Fruit fly (Drosophila melanogaster) whole organism, embryonic: ENCODE results near the gene tho2.

Experiments used
- ATbp ChIP-seq: fragments of 200-800 bp; sonication (Bioruptor generic); optimal IDR thresholded peaks from 2 replicates; lab custom pipeline; 2017; ENCODE audit warnings: missing biosample characterization, mild to moderate bottlenecking, missing genetic modification characterization, missing genetic modification reagents
- CG10209 ChIP-seq: fragments of 200-800 bp; sonication (Bioruptor generic); optimal IDR thresholded peaks from 3 replicates; lab custom pipeline; 2017; ENCODE audit warnings: missing biosample characterization, mild to moderate bottlenecking, missing genetic modification characterization, missing genetic modification reagents
- CG11560 ChIP-seq: fragments of 200-800 bp; sonication (Bioruptor generic); IDR thresholded peaks from 3 replicates; pipeline ENCODE4 v1.3.6; 2022; ENCODE audit warnings: missing biosample characterization, missing genetic modification characterization
- CG13296 ChIP-seq: fragments of 200-800 bp; sonication (Bioruptor generic); optimal IDR thresholded peaks from 3 replicates; lab custom pipeline; 2018; ENCODE audit warnings: missing biosample characterization, mild to moderate bottlenecking, missing genetic modification characterization
- CG13894 ChIP-seq: fragments of 200-800 bp; sonication (Bioruptor generic); optimal IDR thresholded peaks from 3 replicates; lab custom pipeline; 2018; ENCODE audit warnings: missing biosample characterization, mild to moderate bottlenecking, missing genetic modification characterization, moderate library complexity
- CG15073 ChIP-seq: fragments of 200-800 bp; sonication (Bioruptor generic); optimal IDR thresholded peaks from 2 replicates; lab custom pipeline; 2016; ENCODE audit warnings: missing biosample characterization, missing genetic modification characterization
- CG15269 ChIP-seq: fragments of 200-800 bp; sonication (Bioruptor generic); optimal IDR thresholded peaks from 2 replicates; lab custom pipeline; 2018; ENCODE audit warnings: missing biosample characterization, mild to moderate bottlenecking, missing genetic modification characterization, moderate library complexity
- CG17186 ChIP-seq: fragments of 200-800 bp; sonication (Bioruptor generic); optimal IDR thresholded peaks from 3 replicates; lab custom pipeline; 2017; ENCODE audit warnings: missing biosample characterization, missing genetic modification reagents, missing genetic modification characterization
- CG18262 ChIP-seq: fragments of 200-800 bp; optimal IDR thresholded peaks from 3 replicates; lab custom pipeline; 2019; ENCODE audit warnings: missing biosample characterization, mild to moderate bottlenecking, missing genetic modification characterization, moderate library complexity
- CG18599 ChIP-seq: fragments of 200-800 bp; sonication (Bioruptor generic); optimal IDR thresholded peaks from 3 replicates; lab custom pipeline; 2017; ENCODE audit warnings: missing biosample characterization, missing genetic modification characterization, mild to moderate bottlenecking, moderate library complexity, missing genetic modification reagents
- CG2678 ChIP-seq: fragments of 200-800 bp; sonication (Bioruptor generic); optimal IDR thresholded peaks from 3 replicates; lab custom pipeline; 2019; ENCODE audit warnings: missing biosample characterization, mild to moderate bottlenecking, missing genetic modification characterization, moderate library complexity
- CG30020 ChIP-seq: fragments of 200-800 bp; optimal IDR thresholded peaks from 2 replicates; lab custom pipeline; 2019; ENCODE audit warnings: missing biosample characterization, mild to moderate bottlenecking, missing genetic modification characterization, moderate library complexity
- CG31365 ChIP-seq: fragments of 200-800 bp; sonication (Bioruptor generic); optimal IDR thresholded peaks from 2 replicates; lab custom pipeline; 2018; ENCODE audit warnings: missing biosample characterization, mild to moderate bottlenecking, missing genetic modification characterization
- CG3163 ChIP-seq: fragments of 200-800 bp; sonication (Bioruptor generic); optimal IDR thresholded peaks from 3 replicates; lab custom pipeline; 2016; ENCODE audit warnings: missing biosample characterization, missing genetic modification characterization
- CG33213 ChIP-seq: fragments of 200-800 bp; sonication (Bioruptor generic); optimal IDR thresholded peaks from 3 replicates; lab custom pipeline; 2016; ENCODE audit warnings: missing biosample characterization, missing genetic modification characterization
- CG3407 ChIP-seq: fragments of 200-800 bp; sonication (Bioruptor generic); optimal IDR thresholded peaks from 2 replicates; lab custom pipeline; 2018; ENCODE audit warnings: missing biosample characterization, mild to moderate bottlenecking, missing genetic modification characterization
- CG4854 ChIP-seq: fragments of 200-800 bp; sonication (Bioruptor generic); optimal IDR thresholded peaks from 2 replicates; lab custom pipeline; 2016; ENCODE audit warnings: missing biosample characterization, missing genetic modification characterization, inconsistent platforms
- CG6272 ChIP-seq: fragments of 200-800 bp; sonication (Bioruptor generic); IDR thresholded peaks from 2 replicates; pipeline ENCODE4 v1.3.6; 2022; ENCODE audit warnings: missing biosample characterization, missing genetic modification characterization
- CG8944 ChIP-seq: fragments of 200-800 bp; sonication (Bioruptor generic); optimal IDR thresholded peaks from 3 replicates; lab custom pipeline; 2016; ENCODE audit warnings: missing biosample characterization, missing genetic modification characterization
- Camta ChIP-seq: fragments of 200-800 bp; sonication (Bioruptor generic); optimal IDR thresholded peaks from 2 replicates; lab custom pipeline; 2016; ENCODE audit warnings: missing biosample characterization, missing genetic modification characterization
- Drgx ChIP-seq: fragments of 200-800 bp; sonication (Bioruptor generic); IDR thresholded peaks from 2 replicates; pipeline ENCODE4 v1.3.6; 2022; ENCODE audit warnings: missing biosample characterization, missing genetic modification characterization
- Eip74EF ChIP-seq, 2 experiments: fragments of 200-800 bp in 1 of 2; fragments of >200 bp in 1 of 2; sonication (Bioruptor generic) in 1 of 2; optimal IDR thresholded peaks; 2 replicates each; lab custom pipeline; 2017 to 2019; ENCODE audit warnings: missing biosample characterization in 2 of 2, missing genetic modification characterization in 2 of 2, mild to moderate bottlenecking in 1 of 2, moderate library complexity in 1 of 2
- Fer3 ChIP-seq: fragments of 200-800 bp; sonication (Bioruptor generic); optimal IDR thresholded peaks from 2 replicates; lab custom pipeline; 2018; ENCODE audit warnings: missing biosample characterization, mild to moderate bottlenecking, missing genetic modification characterization, moderate library complexity
- H15 ChIP-seq: fragments of 200-800 bp; sonication (Bioruptor generic); IDR thresholded peaks from 3 replicates; pipeline ENCODE4 v1.3.6; 2022; ENCODE audit warnings: missing biosample characterization, missing genetic modification characterization
- HmgD ChIP-seq: fragments of 200-800 bp; sonication (Bioruptor generic); optimal IDR thresholded peaks from 3 replicates; lab custom pipeline; 2016; ENCODE audit warnings: missing biosample characterization, missing genetic modification characterization
- Mrtf ChIP-seq: fragments of 200-800 bp; sonication (Bioruptor generic); IDR thresholded peaks from 3 replicates; pipeline ENCODE4 v1.3.6; 2022; ENCODE audit warnings: missing biosample characterization, missing genetic modification characterization
- NK7.1 ChIP-seq: fragments of 200-800 bp; sonication (Bioruptor generic); optimal IDR thresholded peaks from 3 replicates; lab custom pipeline; 2016; ENCODE audit warnings: missing biosample characterization, missing genetic modification characterization
- PHDP ChIP-seq: fragments of 200-800 bp; sonication (Bioruptor generic); optimal IDR thresholded peaks from 3 replicates; lab custom pipeline; 2018; ENCODE audit warnings: missing biosample characterization, mild to moderate bottlenecking, missing genetic modification characterization, moderate library complexity
- Pdp1 ChIP-seq, 2 experiments: fragments of 200-800 bp; sonication (Bioruptor generic); optimal IDR thresholded peaks; 3 replicates each; lab custom pipeline; 2016; ENCODE audit warnings: missing biosample characterization in 2 of 2, missing genetic modification characterization in 2 of 2, mild to moderate bottlenecking in 1 of 2, moderate library complexity in 1 of 2
- Side ChIP-seq: fragments of 200-800 bp; sonication (Bioruptor generic); optimal IDR thresholded peaks from 2 replicates; lab custom pipeline; 2016; ENCODE audit warnings: missing biosample characterization, missing genetic modification characterization
- Spps ChIP-seq: fragments of 200-800 bp; sonication (Bioruptor generic); optimal IDR thresholded peaks from 2 replicates; lab custom pipeline; 2018; ENCODE audit warnings: missing biosample characterization, mild to moderate bottlenecking, missing genetic modification characterization
- Sry-β ChIP-seq: fragments of 200-800 bp; sonication (Bioruptor generic); optimal IDR thresholded peaks from 2 replicates; lab custom pipeline; 2018; ENCODE audit warnings: missing biosample characterization, mild to moderate bottlenecking, missing genetic modification characterization, moderate library complexity
- Stat92E ChIP-seq, 3 experiments: fragments of >200 bp in 2 of 3; fragments of 200-800 bp in 1 of 3; sonication (Bioruptor generic) in 1 of 3; optimal IDR thresholded peaks; 2 replicates each; lab custom pipeline; 2017 to 2019; ENCODE audit warnings: missing biosample characterization in 3 of 3, missing genetic modification characterization in 3 of 3, mild to moderate bottlenecking in 1 of 3, moderate library complexity in 1 of 3
- Xrp1 ChIP-seq: fragments of 200-800 bp; sonication (Bioruptor generic); IDR thresholded peaks from 2 replicates; pipeline ENCODE4 v1.3.6; 2022; ENCODE audit warnings: missing biosample characterization, missing genetic modification characterization
- cg ChIP-seq: fragments of 200-800 bp; sonication (Bioruptor generic); optimal IDR thresholded peaks from 3 replicates; lab custom pipeline; 2019; ENCODE audit warnings: missing biosample characterization, mild to moderate bottlenecking, missing genetic modification characterization, moderate library complexity
- chm ChIP-seq: fragments of 200-800 bp; sonication (Bioruptor generic); IDR thresholded peaks from 2 replicates; pipeline ENCODE4 v1.3.6; 2022; ENCODE audit warnings: missing biosample characterization, missing genetic modification characterization
- cwo ChIP-seq: fragments of 200-800 bp; sonication (Bioruptor generic); optimal IDR thresholded peaks from 3 replicates; lab custom pipeline; 2017; ENCODE audit warnings: missing biosample characterization, missing genetic modification characterization, mild to moderate bottlenecking, moderate library complexity, missing genetic modification reagents
- disco-r ChIP-seq: fragments of 200-800 bp; sonication (Bioruptor generic); optimal IDR thresholded peaks from 2 replicates; lab custom pipeline; 2016; ENCODE audit warnings: missing biosample characterization, missing genetic modification characterization
- ewg ChIP-seq: fragments of 200-800 bp; sonication (Bioruptor generic); optimal IDR thresholded peaks from 3 replicates; lab custom pipeline; 2017; ENCODE audit warnings: mild to moderate bottlenecking, missing biosample characterization, missing genetic modification reagents, missing genetic modification characterization
- lab ChIP-seq: fragments of 200-800 bp; sonication (Bioruptor generic); optimal IDR thresholded peaks from 3 replicates; lab custom pipeline; 2017; ENCODE audit warnings: missing biosample characterization, missing genetic modification characterization, mild to moderate bottlenecking, moderate library complexity, missing genetic modification reagents
- mirr ChIP-seq: fragments of 200-800 bp; sonication (Bioruptor generic); optimal IDR thresholded peaks from 3 replicates; lab custom pipeline; 2018; ENCODE audit warnings: missing biosample characterization, mild to moderate bottlenecking, missing genetic modification characterization
- nau ChIP-seq: fragments of 200-800 bp; sonication (Bioruptor generic); optimal IDR thresholded peaks from 3 replicates; lab custom pipeline; 2017; ENCODE audit warnings: missing biosample characterization, mild to moderate bottlenecking, missing genetic modification characterization, missing genetic modification reagents
- salm ChIP-seq: fragments of 200-800 bp; sonication (Bioruptor generic); optimal IDR thresholded peaks from 2 replicates; lab custom pipeline; 2018; ENCODE audit warnings: missing biosample characterization, mild to moderate bottlenecking, missing genetic modification characterization
- slou ChIP-seq: fragments of 200-800 bp; sonication (Bioruptor generic); optimal IDR thresholded peaks from 3 replicates; lab custom pipeline; 2016; ENCODE audit warnings: missing biosample characterization, missing genetic modification characterization
- sr ChIP-seq: fragments of 200-800 bp; sonication (Bioruptor generic); IDR thresholded peaks from 3 replicates; pipeline ENCODE4 v1.3.6; 2022; ENCODE audit warnings: missing biosample characterization, missing genetic modification characterization
- tna ChIP-seq: fragments of 200-800 bp; sonication (Bioruptor generic); IDR thresholded peaks from 2 replicates; pipeline ENCODE4 v1.3.6; 2022; ENCODE audit warnings: missing biosample characterization, missing genetic modification characterization; ENCODE audit not compliant: partially characterized antibody
- toy ChIP-seq: fragments of 200-800 bp; sonication (Bioruptor generic); IDR thresholded peaks from 2 replicates; pipeline ENCODE4 v1.3.6; 2022; ENCODE audit warnings: missing biosample characterization, missing genetic modification characterization
- wek ChIP-seq: fragments of 200-800 bp; sonication (Bioruptor generic); optimal IDR thresholded peaks from 3 replicates; lab custom pipeline; 2018; ENCODE audit warnings: missing biosample characterization, mild to moderate bottlenecking, missing genetic modification characterization, moderate library complexity

tho2 gene

DNA sequence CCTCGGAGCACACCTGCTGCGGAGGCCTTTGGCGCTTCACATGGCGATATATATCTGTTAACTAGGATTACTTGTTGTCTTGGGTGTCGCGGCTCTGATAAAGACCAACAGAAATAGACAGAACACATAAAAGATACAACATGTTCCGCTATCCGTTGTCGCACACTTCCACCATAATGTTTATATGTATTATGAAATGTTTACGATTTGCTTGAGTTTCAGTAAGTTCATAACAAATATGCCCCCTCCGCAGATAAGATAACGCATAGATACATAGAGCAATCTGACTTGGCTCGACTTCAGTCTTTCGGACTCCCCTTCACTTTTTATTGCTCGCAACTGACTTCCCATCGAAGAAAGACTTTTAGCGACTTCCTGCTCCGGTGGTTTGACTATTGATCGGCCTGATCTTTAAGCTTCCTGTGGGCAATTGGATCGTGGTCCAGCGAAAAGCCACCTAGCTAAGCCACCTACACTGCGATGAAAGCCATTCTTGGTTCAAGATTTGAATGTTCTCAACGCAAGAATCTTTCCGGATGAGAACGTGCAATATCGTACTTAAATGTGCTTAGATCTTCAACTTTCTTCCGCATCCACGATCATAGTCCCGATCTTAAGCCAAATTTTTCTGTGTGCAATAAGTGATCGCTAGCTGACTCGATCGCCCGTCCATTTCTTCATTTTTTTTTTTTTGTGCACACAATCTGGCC lies 23.4 kb upstream of the tho2 start (continued):
- TF ChIP-seq CG18599 = peak; percentile 56
- TF ChIP-seq salm = peak; percentile 75
- no peak for TF ChIP-seq sr
- TF ChIP-seq CG31365 (tag; lab: Kevin White, UChicago) = peak; percentile 57
- no peak for TF ChIP-seq Spps (tag; lab: Kevin White, UChicago)
- no peak for TF ChIP-seq CG17186 (GFP tag; lab: Kevin White, UChicago)
- no peak for TF ChIP-seq Mrtf (GFP tag; lab: Robert Waterston, UW)
- TF ChIP-seq CG18262 (tag; lab: Kevin White, UChicago) = peak; percentile 4
- peak; percentile 73 for TF ChIP-seq wek (GFP tag; lab: Kevin White, UChicago)
- no peak for TF ChIP-seq HmgD (GFP tag; lab: Kevin White, UChicago)
- TF ChIP-seq CG3407 (GFP tag; lab: Kevin White, UChicago) = peak; percentile 20
- no peak for TF ChIP-seq disco-r (GFP tag; lab: Kevin White, UChicago)
- no peak for TF ChIP-seq CG30020
- TF ChIP-seq CG6272 (GFP tag; lab: Robert Waterston, UW) = no peak
- no peak for TF ChIP-seq NK7.1 (GFP tag; lab: Kevin White, UChicago)
- TF ChIP-seq Xrp1 (GFP tag; lab: Robert Waterston, UW) = peak; percentile 32; the same call in 1 of the 2 replicates
- TF ChIP-seq chm (GFP tag; lab: Robert Waterston, UW) = no peak
- peak in 1 of 2 experiments; percentile 65 for TF ChIP-seq Pdp1 (GFP tag; optimal IDR thresholded peaks at IDR 0.05; lab: Kevin White, UChicago)
- no peak for TF ChIP-seq ewg (GFP tag; lab: Kevin White, UChicago)
- no peak for TF ChIP-seq Sry-β
- no peak for TF ChIP-seq CG8944 (GFP tag; lab: Kevin White, UChicago)
- TF ChIP-seq CG15073 (GFP tag; lab: Kevin White, UChicago) = no peak
- peak; percentile 40 for TF ChIP-seq CG13894 (tag; lab: Kevin White, UChicago)
- TF ChIP-seq CG33213 (GFP tag; lab: Kevin White, UChicago) = no peak
- TF ChIP-seq tna (GFP tag; lab: Robert Waterston, UW) = no peak
- peak; percentile 46 for TF ChIP-seq CG15269
- TF ChIP-seq cwo (GFP tag; lab: Kevin White, UChicago) = peak; percentile 19
- no peak for TF ChIP-seq CG3163 (GFP tag; lab: Kevin White, UChicago)
- peak; percentile 67 for TF ChIP-seq CG2678 (tag; lab: Kevin White, UChicago)
- peak; percentile 16 for TF ChIP-seq nau (GFP tag; lab: Kevin White, UChicago)
- no peak for TF ChIP-seq CG4854
- peak; percentile 29 for TF ChIP-seq CG10209 (GFP tag; lab: Kevin White, UChicago)
- TF ChIP-seq PHDP = peak; percentile 41
- TF ChIP-seq CG13296 (GFP tag; lab: Kevin White, UChicago) = peak; percentile 67
- peak; percentile 81 for TF ChIP-seq Drgx (GFP tag; lab: Robert Waterston, UW)
- no peak for TF ChIP-seq Camta (GFP tag; lab: Kevin White, UChicago)
- TF ChIP-seq toy (GFP tag; lab: Robert Waterston, UW) = no peak
- TF ChIP-seq lab (GFP tag; lab: Kevin White, UChicago) = peak; percentile 80
- TF ChIP-seq Eip74EF (GFP tag; optimal IDR thresholded peaks at IDR 0.05; lab: Kevin White, UChicago) = no peak
- TF ChIP-seq Stat92E (GFP tag; optimal IDR thresholded peaks at IDR 0.05; lab: Kevin White, UChicago) = no peak
- peak; percentile 92 for TF ChIP-seq mirr (GFP tag; lab: Kevin White, UChicago)
- no peak for TF ChIP-seq slou (GFP tag; lab: Kevin White, UChicago)
- TF ChIP-seq CG11560 (tag; lab: Robert Waterston, UW) = no peak
- TF ChIP-seq ATbp (GFP tag; lab: Kevin White, UChicago) = peak; percentile 77
- peak; percentile 12 for TF ChIP-seq Fer3
- no peak for TF ChIP-seq H15 (GFP tag; lab: Robert Waterston, UW)
- peak; percentile 30 for TF ChIP-seq cg (GFP tag; lab: Kevin White, UChicago)
- no peak for TF ChIP-seq Side
